Worm (Caenorhabditis elegans) whole organism, L1 larva: ENCODE data around the gene srz-101.

ENCODE experiments used
- C04F5.9 ChIP-seq: sonication (generic microtip); optimal IDR thresholded peaks from 2 replicates; lab custom pipeline; 2016; ENCODE audit warnings: missing genetic modification characterization, missing compliant biosample characterization
- F16B12.6 ChIP-seq: fragments of 150-350 bp; optimal IDR thresholded peaks from 2 replicates; lab custom pipeline; 2014; ENCODE audit warnings: missing biosample characterization, missing genetic modification characterization
- aly-2 ChIP-seq: fragments of 150-350 bp; optimal IDR thresholded peaks from 2 replicates; lab custom pipeline; 2014; ENCODE audit warnings: missing biosample characterization, missing genetic modification characterization
- blmp-1 ChIP-seq: fragments of 150-350 bp; optimal IDR thresholded peaks from 2 replicates; lab custom pipeline; 2014; ENCODE audit warnings: missing biosample characterization, missing genetic modification characterization
- ceh-8 ChIP-seq: fragments of 200-800 bp; sonication (Bioruptor generic); optimal IDR thresholded peaks from 2 replicates; lab custom pipeline; 2018; ENCODE audit warnings: mild to moderate bottlenecking, missing genetic modification characterization, moderate library complexity, missing compliant biosample characterization
- ceh-82 ChIP-seq, 3 experiments: fragments of 150-350 bp in 1 of 3; sonication (generic microtip) in 2 of 3; optimal IDR thresholded peaks; 2 replicates each; lab custom pipeline; 2014 to 2017; ENCODE audit warnings: missing biosample characterization in 3 of 3, missing genetic modification characterization in 3 of 3
- ceh-90 ChIP-seq: sonication (generic microtip); optimal IDR thresholded peaks from 2 replicates; lab custom pipeline; 2016; ENCODE audit warnings: missing genetic modification characterization, missing compliant biosample characterization
- ces-1 ChIP-seq: fragments of 150-350 bp; optimal IDR thresholded peaks from 2 replicates; lab custom pipeline; 2014; ENCODE audit warnings: missing biosample characterization, missing genetic modification reagents, missing genetic modification characterization
- dsc-1 ChIP-seq: sonication (generic microtip); optimal IDR thresholded peaks from 2 replicates; lab custom pipeline; 2016; ENCODE audit warnings: mild to moderate bottlenecking, missing genetic modification characterization, missing compliant biosample characterization
- egl-13 ChIP-seq: sonication (generic microtip); optimal IDR thresholded peaks from 2 replicates; lab custom pipeline; 2016; ENCODE audit warnings: missing genotype, missing genetic modification reagents, missing genetic modification characterization, missing compliant biosample characterization
- egl-27 ChIP-seq, 2 experiments: fragments of 150-350 bp in 1 of 2; sonication (generic microtip); optimal IDR thresholded peaks; 3 replicates each; lab custom pipeline; 2017 to 2018; ENCODE audit warnings: missing biosample characterization in 2 of 2, missing genetic modification characterization in 2 of 2, missing genetic modification reagents in 2 of 2
- elt-2 ChIP-seq: sonication (generic microtip); optimal IDR thresholded peaks from 2 replicates; lab custom pipeline; 2016; ENCODE audit warnings: missing genetic modification characterization, mild to moderate bottlenecking, inconsistent platforms, missing compliant biosample characterization, missing genetic modification reagents
- ets-5 ChIP-seq: fragments of 200-800 bp; sonication (Bioruptor generic); IDR thresholded peaks from 2 replicates; pipeline ENCODE4 v1.3.6; 2022; ENCODE audit warnings: missing genetic modification characterization, missing compliant biosample characterization
- hlh-4 ChIP-seq: sonication (generic microtip); optimal IDR thresholded peaks from 2 replicates; lab custom pipeline; 2016; ENCODE audit warnings: mild to moderate bottlenecking, missing genetic modification characterization, missing compliant biosample characterization
- jun-1 ChIP-seq: fragments of 150-350 bp; optimal IDR thresholded peaks from 2 replicates; lab custom pipeline; 2014; ENCODE audit warnings: missing biosample characterization, missing genetic modification reagents, missing genetic modification characterization
- lin-35 ChIP-seq, 2 experiments: fragments of 150-350 bp; optimal IDR thresholded peaks; 2 replicates each; lab custom pipeline; 2014; ENCODE audit warnings: missing biosample characterization in 2 of 2, missing genetic modification characterization in 2 of 2, missing genetic modification reagents in 2 of 2
- nhr-20 ChIP-seq: sonication (generic microtip); optimal IDR thresholded peaks from 2 replicates; lab custom pipeline; 2016; ENCODE audit warnings: mild to moderate bottlenecking, missing genetic modification characterization, missing compliant biosample characterization
- nhr-28 ChIP-seq: fragments of 150-350 bp; optimal IDR thresholded peaks from 2 replicates; lab custom pipeline; 2014; ENCODE audit warnings: missing biosample characterization, missing genetic modification characterization
- nhr-47 ChIP-seq: sonication (generic microtip); optimal IDR thresholded peaks from 2 replicates; lab custom pipeline; 2016; ENCODE audit warnings: mild to moderate bottlenecking, missing genetic modification characterization, moderate library complexity, missing compliant biosample characterization
- nhr-71 ChIP-seq: sonication (generic microtip); optimal IDR thresholded peaks from 2 replicates; lab custom pipeline; 2016; ENCODE audit warnings: mild to moderate bottlenecking, missing genetic modification characterization, moderate library complexity, missing compliant biosample characterization
- nhr-77 ChIP-seq: fragments of 150-350 bp; optimal IDR thresholded peaks from 2 replicates; lab custom pipeline; 2014; ENCODE audit warnings: missing biosample characterization, missing genetic modification characterization
- nhr-85 ChIP-seq: sonication (generic microtip); peaks from one replicate; lab custom pipeline; 2016; ENCODE audit warnings: missing genetic modification characterization, inconsistent platforms, missing compliant biosample characterization
- pag-3 ChIP-seq: sonication (generic microtip); optimal IDR thresholded peaks from 2 replicates; lab custom pipeline; 2017; ENCODE audit warnings: missing genetic modification characterization, mild to moderate bottlenecking, missing compliant biosample characterization, antibody characterized with exemption, borderline replicate concordance; ENCODE audit not compliant: insufficient read depth
- pax-3 ChIP-seq: fragments of 200-800 bp; sonication (Bioruptor generic); optimal IDR thresholded peaks from 2 replicates; lab custom pipeline; 2018; ENCODE audit warnings: mild to moderate bottlenecking, missing genetic modification characterization, moderate library complexity, missing compliant biosample characterization
- skn-1 ChIP-seq: fragments of 150-350 bp; optimal IDR thresholded peaks from 2 replicates; lab custom pipeline; 2014; ENCODE audit warnings: missing biosample characterization, missing genetic modification characterization
- sptf-1 ChIP-seq: fragments of 150-350 bp; optimal IDR thresholded peaks from 2 replicates; lab custom pipeline; 2014; ENCODE audit warnings: missing biosample characterization, missing genetic modification characterization
- unc-30 ChIP-seq: sonication (generic microtip); optimal IDR thresholded peaks from 2 replicates; lab custom pipeline; 2017; ENCODE audit warnings: missing biosample characterization, missing genetic modification characterization
- unc-86 ChIP-seq: sonication (generic microtip); optimal IDR thresholded peaks from 2 replicates; lab custom pipeline; 2016; ENCODE audit warnings: missing genetic modification characterization, missing compliant biosample characterization
- unc-98 ChIP-seq: fragments of 200-800 bp; sonication (Bioruptor generic); IDR thresholded peaks from 2 replicates; pipeline ENCODE4 v1.3.6; 2022; ENCODE audit warnings: missing genetic modification characterization, missing compliant biosample characterization
- vab-15 ChIP-seq: sonication (generic microtip); optimal IDR thresholded peaks from 2 replicates; lab custom pipeline; 2017; ENCODE audit warnings: missing genotype, mild to moderate bottlenecking, missing genetic modification characterization, missing compliant biosample characterization
- xbp-1 ChIP-seq: sonication (generic microtip); optimal IDR thresholded peaks from 2 replicates; lab custom pipeline; 2016; ENCODE audit warnings: missing genetic modification characterization, missing compliant biosample characterization
- zag-1 ChIP-seq: fragments of 150-350 bp; optimal IDR thresholded peaks from 2 replicates; lab custom pipeline; 2014; ENCODE audit warnings: missing biosample characterization, missing genetic modification characterization
- ztf-11 ChIP-seq, 2 experiments: sonication (generic microtip); optimal IDR thresholded peaks; 2 replicates each; lab custom pipeline; 2016 to 2017; ENCODE audit warnings: missing genetic modification characterization in 2 of 2, missing biosample characterization in 1 of 2, missing compliant biosample characterization in 1 of 2
- ztf-4 ChIP-seq: fragments of 150-350 bp; optimal IDR thresholded peaks from 2 replicates; lab custom pipeline; 2014; ENCODE audit warnings: missing biosample characterization, missing genetic modification characterization

Gene srz-101

DNA sequence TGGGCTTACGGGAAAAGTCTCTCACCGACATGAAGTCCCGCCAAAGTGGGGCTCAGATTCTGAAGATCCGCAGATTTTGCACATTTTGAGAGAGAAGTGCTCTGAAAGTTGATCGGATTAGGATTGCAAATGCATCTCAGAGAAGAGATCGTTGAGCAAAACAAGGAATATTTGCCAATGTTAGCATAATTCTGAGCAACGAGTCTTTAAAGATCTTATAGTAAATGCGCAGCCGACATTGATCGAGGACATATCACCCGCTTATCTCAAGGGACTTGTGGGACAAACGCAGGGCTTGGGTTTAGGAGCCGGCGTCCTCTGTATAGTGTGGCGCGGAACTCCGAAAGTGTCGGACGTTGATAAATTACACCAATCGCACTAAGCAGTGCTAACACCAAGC is 29.1 kb downstream of the srz-101 start, which contains the start of gene nhr-112:
nhr-112 (minus strand) TSS at position 101 of the 400 bp plus-strand sequence.
- TF ChIP-seq ceh-90 (tag; lab: Kevin White, UChicago) (no peak), lin-35 (GFP tag; optimal IDR thresholded peaks at IDR 0.05; lab: Kevin White, UChicago) (no peak), nhr-20 (tag; lab: Kevin White, UChicago) (no peak), skn-1 (tag; lab: Kevin White, UChicago) (no peak), unc-98 (no peak), ceh-8 (GFP tag; lab: Kevin White, UChicago) (no peak), C04F5.9 (tag; lab: Kevin White, UChicago) (no peak), sptf-1 (tag; lab: Kevin White, UChicago) (no peak), vab-15 (tag; lab: Kevin White, UChicago) (no peak), pag-3 (tag; lab: Kevin White, UChicago) (no peak), dsc-1 (tag; lab: Kevin White, UChicago) (no peak), ces-1 (no peak), ets-5 (GFP tag; lab: Robert Waterston, UW) (no peak), zag-1 (tag; lab: Kevin White, UChicago) (no peak), unc-30 (tag; lab: Kevin White, UChicago) (no peak), unc-86 (no peak), egl-13 (no peak), blmp-1 (tag; lab: Kevin White, UChicago) (no peak), pax-3 (no peak), ztf-11 (tag; optimal IDR thresholded peaks at IDR 0.05; lab: Kevin White, UChicago) (no peak)

DNA sequence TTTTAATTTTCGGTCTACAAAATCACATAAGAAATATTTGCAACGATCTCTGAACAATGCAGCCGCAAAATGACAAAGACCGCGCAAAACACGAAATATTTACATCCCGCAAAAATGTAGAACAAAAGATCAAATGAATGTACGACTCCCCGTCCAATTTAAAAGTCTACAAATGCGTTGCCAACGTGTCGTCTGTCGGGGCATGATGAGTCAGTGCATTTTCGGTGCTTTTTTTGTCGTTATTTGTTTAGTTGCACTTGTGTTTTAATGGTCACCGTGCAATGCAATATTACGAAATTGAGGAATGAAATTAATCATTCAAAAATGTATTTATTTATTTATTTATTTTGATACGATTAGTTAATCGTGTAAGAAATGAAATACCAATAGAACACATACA is 29.9 kb downstream of the srz-101 start:
- TF ChIP-seq skn-1 (tag; lab: Kevin White, UChicago) (peak; percentile 8), nhr-77 (tag; lab: Kevin White, UChicago) (no peak), nhr-20 (tag; lab: Kevin White, UChicago) (peak; percentile 25), egl-27 (tag; optimal IDR thresholded peaks at IDR 0.05; lab: Kevin White, UChicago) (peak in 1 of 2 experiments; percentile 17)

DNA sequence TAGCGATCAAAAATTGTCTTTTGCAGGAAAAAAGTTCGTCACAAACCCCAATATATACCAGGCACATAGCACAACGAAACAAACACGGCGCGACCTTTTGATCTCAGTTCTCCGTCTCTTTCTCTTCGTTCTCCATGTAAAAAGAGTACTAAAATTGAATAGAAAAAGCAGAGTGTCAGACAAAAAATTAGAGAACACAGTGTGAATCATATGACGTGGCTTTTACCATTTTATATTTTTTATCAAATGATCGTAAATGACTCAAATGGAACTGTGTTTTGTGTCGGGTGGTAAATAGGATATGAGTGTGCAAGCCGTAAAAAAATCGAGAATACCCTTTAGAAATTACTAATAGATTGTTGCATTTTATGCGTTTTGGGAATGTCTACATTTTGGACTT is 31.3 kb downstream of the srz-101 start:
- TF ChIP-seq hlh-4 (tag; lab: Kevin White, UChicago) (no peak), xbp-1 (tag; lab: Kevin White, UChicago) (no peak), jun-1 (tag; lab: Kevin White, UChicago) (peak; percentile 23), lin-35 (GFP tag; optimal IDR thresholded peaks at IDR 0.05; lab: Kevin White, UChicago) (peak in 1 of 2 experiments; percentile 39), egl-13 (no peak), nhr-85 (tag; lab: Kevin White, UChicago) (peak; percentile 22), nhr-71 (peak; percentile 45), ceh-8 (GFP tag; lab: Kevin White, UChicago) (no peak), aly-2 (tag; lab: Kevin White, UChicago) (no peak), pax-3 (no peak), ceh-82 (tag; optimal IDR thresholded peaks at IDR 0.05; lab: Kevin White, UChicago) (peak in 1 of 3 experiments; percentile 31), nhr-20 (tag; lab: Kevin White, UChicago) (peak; percentile 58), elt-2 (tag; lab: Kevin White, UChicago) (peak; percentile 65)

DNA sequence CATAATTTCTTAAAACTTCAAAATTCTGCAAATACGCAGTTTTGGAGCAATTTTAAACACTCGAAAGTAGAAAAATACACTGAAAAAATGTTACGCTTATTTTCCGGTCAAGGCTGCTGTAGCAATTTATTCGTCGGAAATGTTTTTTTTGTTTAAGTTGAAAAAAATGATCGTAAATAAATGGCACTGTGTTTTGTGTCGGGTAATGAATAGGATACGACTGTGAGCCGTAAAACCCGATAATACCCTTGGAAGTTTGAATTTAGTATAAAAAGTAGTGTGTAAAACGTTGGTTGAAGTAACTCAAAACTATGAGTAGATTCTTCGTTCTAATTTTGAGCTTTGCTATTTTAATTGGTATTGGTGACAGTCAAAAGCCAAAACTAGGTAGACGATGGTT is 32.3 kb downstream of the srz-101 start, which contains the start of gene T25E12.14:
T25E12.14 (plus strand) TSS at position 301 of the 400 bp plus-strand sequence.
- no peak for TF ChIP-seq nhr-28 (tag; lab: Kevin White, UChicago)
- TF ChIP-seq F16B12.6 (tag; lab: Kevin White, UChicago), result no peak
- no peak for TF ChIP-seq nhr-47 (tag; lab: Kevin White, UChicago)
- TF ChIP-seq, all 84 proteins: peak for 0

DNA sequence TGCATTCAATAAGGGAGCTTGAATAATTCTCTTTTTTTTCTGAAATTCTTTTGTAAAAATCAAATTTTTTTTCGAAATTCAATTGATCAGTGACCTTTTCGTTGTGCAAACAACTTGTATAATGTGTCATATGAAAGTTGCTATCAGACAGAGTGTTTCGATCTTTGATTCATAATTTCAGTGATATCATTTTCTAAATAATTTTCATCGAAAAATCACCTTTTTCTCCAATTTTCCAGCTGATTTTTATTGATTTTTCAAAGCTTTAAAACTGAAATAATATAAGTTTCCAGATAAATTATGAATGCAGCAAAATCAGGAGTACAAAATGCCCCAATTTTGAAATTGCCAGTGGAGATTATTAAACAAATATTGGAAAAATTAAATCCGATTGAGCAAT is 33.8 kb downstream of the srz-101 start, which contains the start of gene fbxa-127:
fbxa-127 (plus strand) TSS at position 301 of the 400 bp plus-strand sequence.
- TF ChIP-seq egl-27 (tag; optimal IDR thresholded peaks at IDR 0.05; lab: Kevin White, UChicago) (no peak), nhr-28 (tag; lab: Kevin White, UChicago) (no peak), ztf-4 (tag; lab: Kevin White, UChicago) (no peak), skn-1 (tag; lab: Kevin White, UChicago) (no peak), lin-35 (GFP tag; optimal IDR thresholded peaks at IDR 0.05; lab: Kevin White, UChicago) (no peak), elt-2 (tag; lab: Kevin White, UChicago) (peak; percentile 1), zag-1 (tag; lab: Kevin White, UChicago) (no peak)
- TF ChIP-seq, all 84 proteins: peak for 1
